Worm (Caenorhabditis elegans) whole organism, L4 larva: ENCODE data around the gene hrpa-2.

Source experiments
- F10B5.3 ChIP-seq: sonication (generic microtip); optimal IDR thresholded peaks from 2 replicates; lab custom pipeline; 2016; ENCODE audit warnings: mild to moderate bottlenecking, missing genetic modification characterization, missing compliant biosample characterization
- F26F4.8 ChIP-seq: fragments of 200-800 bp; sonication (Bioruptor generic); conservative IDR thresholded peaks from 2 replicates; pipeline ENCODE4 v1.3.6; 2022; ENCODE audit warnings: missing genetic modification characterization, missing compliant biosample characterization
- F44E2.7 ChIP-seq: fragments of 200-800 bp; sonication (Bioruptor generic); IDR thresholded peaks from 2 replicates; pipeline ENCODE4 v2.1.2; 2022; ENCODE audit warnings: missing genetic modification characterization, missing compliant biosample characterization
- R02D3.7 ChIP-seq: fragments of 150-350 bp; sonication (generic microtip); optimal IDR thresholded peaks from 3 replicates; lab custom pipeline; 2014; ENCODE audit warnings: missing biosample characterization, missing genetic modification characterization
- T26A8.4 ChIP-seq: fragments of 200-800 bp; sonication (Bioruptor generic); IDR thresholded peaks from 2 replicates; pipeline ENCODE4 v1.3.6; 2022; ENCODE audit warnings: missing genetic modification characterization, missing compliant biosample characterization
- Y105C5A.15 ChIP-seq: fragments of 200-800 bp; sonication (Bioruptor generic); IDR thresholded peaks from 2 replicates; pipeline ENCODE4 v1.3.6; 2022; ENCODE audit warnings: missing genetic modification characterization, missing compliant biosample characterization
- Y5F2A.4 ChIP-seq: fragments of 200-800 bp; sonication (Bioruptor generic); optimal IDR thresholded peaks from 2 replicates; lab custom pipeline; 2018; ENCODE audit warnings: mild to moderate bottlenecking, missing genetic modification characterization, missing compliant biosample characterization
- ZK546.5 ChIP-seq, 2 experiments: sonication (generic microtip); optimal IDR thresholded peaks; 2 replicates each; lab custom pipeline; 2017; ENCODE audit warnings: missing biosample characterization in 2 of 2, missing genetic modification characterization in 2 of 2
- aha-1 ChIP-seq: fragments of 150-350 bp; peaks from one replicate; lab custom pipeline; 2014; ENCODE audit warnings: missing biosample characterization, missing genetic modification characterization
- ama-1 ChIP-seq: fragments of 150-350 bp; optimal IDR thresholded peaks from 2 replicates; lab custom pipeline; 2014; ENCODE audit warnings: inconsistent platforms, mixed read lengths
- arid-1 ChIP-seq: fragments of 200-800 bp; sonication (Bioruptor generic); conservative IDR thresholded peaks from 2 replicates; pipeline ENCODE4 v1.3.6; 2022; ENCODE audit warnings: missing genetic modification reagents, missing genetic modification characterization, missing compliant biosample characterization
- attf-4 ChIP-seq: sonication (generic microtip); optimal IDR thresholded peaks from 3 replicates; lab custom pipeline; 2017; ENCODE audit warnings: missing biosample characterization, missing genetic modification characterization
- ceh-28 ChIP-seq: fragments of 150-350 bp; optimal IDR thresholded peaks from 2 replicates; lab custom pipeline; 2014; ENCODE audit warnings: missing biosample characterization, missing genetic modification reagents, missing genetic modification characterization
- ceh-82 ChIP-seq: sonication (generic microtip); optimal IDR thresholded peaks from 2 replicates; lab custom pipeline; 2017; ENCODE audit warnings: missing biosample characterization, missing genetic modification characterization
- daf-19 ChIP-seq: fragments of 200-800 bp; sonication (Bioruptor generic); conservative IDR thresholded peaks from 2 replicates; pipeline ENCODE4 v1.3.6; 2022; ENCODE audit warnings: missing genetic modification characterization, missing compliant biosample characterization
- daf-8 ChIP-seq: fragments of 200-800 bp; sonication (Bioruptor generic); IDR thresholded peaks from 2 replicates; pipeline ENCODE4 v1.3.6; 2022; ENCODE audit warnings: missing genetic modification characterization, missing compliant biosample characterization
- dmd-6 ChIP-seq: fragments of 200-800 bp; sonication (Bioruptor generic); IDR thresholded peaks from 2 replicates; pipeline ENCODE4 v1.3.6; 2022; ENCODE audit warnings: missing genetic modification reagents, missing genetic modification characterization, missing compliant biosample characterization
- duxl-1 ChIP-seq: sonication (generic microtip); optimal IDR thresholded peaks from 2 replicates; lab custom pipeline; 2016; ENCODE audit warnings: mild to moderate bottlenecking, missing genetic modification characterization, moderate library complexity, missing compliant biosample characterization; ENCODE audit not compliant: poor library complexity
- dve-1 ChIP-seq: sonication (generic microtip); optimal IDR thresholded peaks from 2 replicates; lab custom pipeline; 2017; ENCODE audit warnings: antibody characterized with exemption, mild to moderate bottlenecking, missing genetic modification characterization, missing compliant biosample characterization; ENCODE audit not compliant: insufficient read depth
- egl-27 ChIP-seq: sonication (generic microtip); optimal IDR thresholded peaks from 3 replicates; lab custom pipeline; 2017; ENCODE audit warnings: missing biosample characterization, missing genetic modification reagents, missing genetic modification characterization
- hif-1 ChIP-seq, 2 experiments: sonication (generic microtip); optimal IDR thresholded peaks; 2 replicates each; lab custom pipeline; 2016 to 2017; ENCODE audit warnings: missing compliant biosample characterization in 2 of 2, missing genetic modification characterization in 2 of 2, missing genetic modification reagents in 2 of 2, missing genotype in 2 of 2, mild to moderate bottlenecking in 1 of 2
- hlh-11 ChIP-seq: fragments of 200-800 bp; sonication (Bioruptor generic); optimal IDR thresholded peaks from 2 replicates; lab custom pipeline; 2018; ENCODE audit warnings: mild to moderate bottlenecking, missing genetic modification characterization, missing compliant biosample characterization
- jun-1 ChIP-seq: fragments of 150-350 bp; optimal IDR thresholded peaks from 2 replicates; lab custom pipeline; 2014; ENCODE audit warnings: missing biosample characterization, missing genetic modification reagents, missing genetic modification characterization
- lin-1 ChIP-seq: fragments of 200-800 bp; sonication (Bioruptor generic); IDR thresholded peaks from 2 replicates; pipeline ENCODE4 v1.3.6; 2022; ENCODE audit warnings: missing genetic modification reagents, missing genetic modification characterization, missing compliant biosample characterization
- lin-29 ChIP-seq: fragments of 200-800 bp; sonication (Bioruptor generic); IDR thresholded peaks from 2 replicates; pipeline ENCODE4 v1.3.6; 2022; ENCODE audit warnings: missing genetic modification reagents, missing genetic modification characterization, missing compliant biosample characterization
- lin-38 ChIP-seq: fragments of 200-800 bp; sonication (Bioruptor generic); IDR thresholded peaks from 2 replicates; pipeline ENCODE4 v1.3.6; 2022; ENCODE audit warnings: missing genetic modification reagents, missing genetic modification characterization, missing compliant biosample characterization
- lsy-2 ChIP-seq, 2 experiments: fragments of 150-350 bp in 1 of 2; sonication (generic microtip) in 1 of 2; optimal IDR thresholded peaks; 2 replicates each; lab custom pipeline; 2014 to 2017; ENCODE audit warnings: missing biosample characterization in 2 of 2, missing genetic modification characterization in 2 of 2
- mdl-1 ChIP-seq, 2 experiments: fragments of 150-350 bp in 1 of 2; sonication (generic microtip) in 1 of 2; optimal IDR thresholded peaks; 2 replicates each; lab custom pipeline; 2014 to 2017; ENCODE audit warnings: missing biosample characterization in 2 of 2, missing genetic modification characterization in 2 of 2
- mes-2 ChIP-seq: sonication (generic microtip); optimal IDR thresholded peaks from 2 replicates; lab custom pipeline; 2016; ENCODE audit warnings: missing genotype, mild to moderate bottlenecking, missing genetic modification characterization, missing compliant biosample characterization; ENCODE audit not compliant: poor library complexity, severe bottlenecking
- mxl-3 ChIP-seq: fragments of 200-800 bp; sonication (Bioruptor generic); optimal IDR thresholded peaks from 2 replicates; lab custom pipeline; 2018; ENCODE audit warnings: mild to moderate bottlenecking, missing genetic modification characterization, missing compliant biosample characterization
- nhr-102 ChIP-seq: sonication (generic microtip); optimal IDR thresholded peaks from 2 replicates; lab custom pipeline; 2016; ENCODE audit warnings: mild to moderate bottlenecking, missing genetic modification characterization, moderate library complexity, missing compliant biosample characterization
- nhr-11 ChIP-seq: fragments of 150-350 bp; optimal IDR thresholded peaks from 2 replicates; lab custom pipeline; 2014; ENCODE audit warnings: missing biosample characterization, missing genetic modification characterization
- nhr-111 ChIP-seq: fragments of 200-800 bp; sonication (Bioruptor generic); optimal IDR thresholded peaks from 2 replicates; lab custom pipeline; 2018; ENCODE audit warnings: mild to moderate bottlenecking, missing genetic modification characterization, missing compliant biosample characterization
- nhr-25 ChIP-seq: sonication (generic microtip); optimal IDR thresholded peaks from 2 replicates; lab custom pipeline; 2017; ENCODE audit warnings: missing genetic modification characterization, mild to moderate bottlenecking, missing compliant biosample characterization, antibody characterized with exemption, moderate library complexity, borderline replicate concordance; ENCODE audit not compliant: insufficient read depth
- nhr-28 ChIP-seq: fragments of 150-350 bp; optimal IDR thresholded peaks from 2 replicates; lab custom pipeline; 2014; ENCODE audit warnings: missing biosample characterization, missing genetic modification characterization
- nhr-42 ChIP-seq: fragments of 200-800 bp; sonication (Bioruptor generic); IDR thresholded peaks from 2 replicates; pipeline ENCODE4 v1.3.6; 2022; ENCODE audit warnings: missing genetic modification characterization, missing compliant biosample characterization
- nhr-76 ChIP-seq: fragments of 150-350 bp; optimal IDR thresholded peaks from 2 replicates; lab custom pipeline; 2014; ENCODE audit warnings: missing biosample characterization, missing genetic modification characterization
- pqm-1 ChIP-seq: sonication (generic microtip); optimal IDR thresholded peaks from 2 replicates; lab custom pipeline; 2017; ENCODE audit warnings: missing biosample characterization, missing genetic modification characterization
- rbr-2 ChIP-seq: sonication (generic microtip); optimal IDR thresholded peaks from 2 replicates; lab custom pipeline; 2016; ENCODE audit warnings: missing genotype, missing genetic modification characterization, missing compliant biosample characterization
- saeg-2 ChIP-seq: fragments of 200-800 bp; sonication (Bioruptor generic); IDR thresholded peaks from 2 replicates; pipeline ENCODE4 v1.3.6; 2022; ENCODE audit warnings: missing genetic modification reagents, missing genetic modification characterization, missing compliant biosample characterization
- set-16 ChIP-seq: fragments of 200-800 bp; sonication (Bioruptor generic); IDR thresholded peaks from 2 replicates; pipeline ENCODE4 v1.3.6; 2022; ENCODE audit warnings: missing genetic modification reagents, missing genetic modification characterization, missing compliant biosample characterization
- snpc-1.2 ChIP-seq: fragments of 200-800 bp; sonication (Bioruptor generic); IDR thresholded peaks from 2 replicates; pipeline ENCODE4 v1.3.6; 2022; ENCODE audit warnings: missing genetic modification reagents, missing genetic modification characterization, missing compliant biosample characterization
- spr-3 ChIP-seq: fragments of 200-800 bp; sonication (Bioruptor generic); optimal IDR thresholded peaks from 2 replicates; lab custom pipeline; 2018; ENCODE audit warnings: mild to moderate bottlenecking, missing genetic modification characterization, missing compliant biosample characterization
- tra-1 ChIP-seq: fragments of 200-800 bp; sonication (Bioruptor generic); IDR thresholded peaks from 2 replicates; pipeline ENCODE4 v1.3.6; 2022; ENCODE audit warnings: missing genetic modification reagents, missing genetic modification characterization, missing compliant biosample characterization
- unc-130 ChIP-seq: sonication (generic microtip); optimal IDR thresholded peaks from 2 replicates; lab custom pipeline; 2016; ENCODE audit warnings: missing genetic modification reagents, missing genetic modification characterization, missing compliant biosample characterization
- unc-62 ChIP-seq, 3 experiments: fragments of 150-350 bp in 1 of 3; sonication (generic microtip); optimal IDR thresholded peaks in 2 of 3; peaks in 1 of 3; 1 replicate in 1 of 3; 2 replicates in 2 of 3; lab custom pipeline; 2014 to 2017; ENCODE audit warnings: missing biosample characterization in 3 of 3, missing genetic modification characterization in 3 of 3, missing genetic modification reagents in 3 of 3, missing genotype in 1 of 3
- vab-7 ChIP-seq: fragments of 200-800 bp; sonication (Bioruptor generic); IDR thresholded peaks from 2 replicates; pipeline ENCODE4 v1.3.6; 2022; ENCODE audit warnings: missing genetic modification reagents, missing genetic modification characterization, missing compliant biosample characterization
- ztf-11 ChIP-seq: fragments of 150-350 bp; optimal IDR thresholded peaks from 2 replicates; lab custom pipeline; 2014; ENCODE audit warnings: missing biosample characterization, missing genetic modification characterization
- ztf-7 ChIP-seq: fragments of 150-350 bp; optimal IDR thresholded peaks from 2 replicates; lab custom pipeline; 2014; ENCODE audit warnings: missing biosample characterization, missing genetic modification characterization

The hrpa-2 gene

DNA sequence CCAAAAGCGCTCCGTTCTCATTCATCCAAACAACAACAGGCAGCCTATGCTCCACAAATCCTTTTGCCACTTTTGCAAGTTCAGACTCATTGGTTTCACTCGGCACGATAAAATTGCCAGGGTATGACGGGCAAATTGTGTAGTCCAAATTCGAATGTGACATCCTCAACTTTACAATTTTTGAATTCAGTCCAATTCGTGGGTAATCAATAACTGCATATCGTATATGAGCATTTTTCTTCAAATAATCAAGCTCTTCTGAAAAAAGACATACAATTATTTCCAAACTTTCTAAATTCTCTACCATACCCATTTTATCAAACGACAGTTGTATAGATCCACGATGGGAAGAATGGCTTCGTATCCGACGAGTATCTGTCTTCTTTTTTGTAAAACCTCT, 22.1 kb downstream of the hrpa-2 start:
- TF ChIP-seq saeg-2 (GFP tag; lab: Robert Waterston, UW) (no peak), lin-38 (GFP tag; lab: Robert Waterston, UW) (no peak), vab-7 (GFP tag; lab: Robert Waterston, UW) (no peak), nhr-25 (no peak), aha-1 (peak; percentile 61), unc-62 (GFP tag; optimal IDR thresholded peaks at IDR 0.05 in 1 of 2; lab: Kevin White, UChicago) (peak in 1 of 2 experiments; percentile 57), unc-62 (tag; optimal IDR thresholded peaks at IDR 0.05; lab: Kevin White, UChicago) (no peak)

DNA sequence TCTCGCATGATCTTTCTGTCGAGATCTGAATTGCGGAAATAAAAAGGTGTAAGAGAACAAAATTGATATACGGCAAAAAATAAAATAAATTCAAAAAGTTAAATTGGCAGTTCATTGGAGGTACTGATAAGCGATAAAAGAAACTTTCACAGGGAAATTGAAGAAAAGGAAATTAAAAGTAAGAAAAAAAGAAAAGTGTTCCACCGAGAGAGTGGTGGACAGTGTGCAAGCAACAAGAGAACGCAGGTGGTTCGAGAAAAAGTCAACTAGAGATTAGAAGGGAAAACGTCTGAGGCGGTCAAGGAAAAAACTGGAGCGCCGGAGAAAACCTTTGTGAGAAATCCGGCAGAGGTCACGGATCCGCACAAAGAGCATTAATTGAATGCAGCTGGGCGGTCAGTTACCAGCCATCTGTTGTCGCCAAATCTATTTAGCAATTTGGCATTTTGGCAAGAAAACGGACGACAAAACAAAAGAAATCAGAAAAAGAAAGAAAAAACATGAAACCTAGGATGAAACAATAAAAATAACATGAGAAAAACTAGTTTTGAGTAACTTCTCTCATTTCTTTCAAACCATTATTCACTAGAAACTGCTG, 27.3 kb downstream of the hrpa-2 start, which contains the start of gene mtm-5:
mtm-5 (minus strand) TSS at position 27 of the 598 bp plus-strand sequence.
- TF ChIP-seq tra-1 (GFP tag; lab: Robert Waterston, UW) (no peak), pqm-1 (peak; percentile 68), dmd-6 (GFP tag; lab: Robert Waterston, UW) (peak; percentile 65; the same call in 1 of the 2 replicates), mdl-1 (tag; optimal IDR thresholded peaks at IDR 0.05; lab: Kevin White, UChicago) (no peak), ceh-28 (no peak), egl-27 (tag; lab: Kevin White, UChicago) (no peak), F26F4.8 (GFP tag; lab: Robert Waterston, UW) (no peak), lin-1 (GFP tag; lab: Robert Waterston, UW) (peak; percentile 14; the same call in 1 of the 2 replicates), mes-2 (tag; lab: Kevin White, UChicago) (peak; percentile 32), daf-8 (no peak), lsy-2 (tag; optimal IDR thresholded peaks at IDR 0.05; lab: Kevin White, UChicago) (no peak), ZK546.5 (tag; optimal IDR thresholded peaks at IDR 0.05; lab: Kevin White, UChicago) (no peak), attf-4 (tag; lab: Kevin White, UChicago) (no peak), snpc-1.2 (no peak), daf-19 (GFP tag; lab: Robert Waterston, UW) (no peak), lin-38 (GFP tag; lab: Robert Waterston, UW) (no peak), hlh-11 (peak; percentile 55), ztf-7 (no peak), nhr-42 (no peak), nhr-11 (tag; lab: Kevin White, UChicago) (no peak), ama-1 (no peak), set-16 (GFP tag; lab: Robert Waterston, UW) (no peak), nhr-111 (GFP tag; lab: Kevin White, UChicago) (no peak), dve-1 (tag; lab: Kevin White, UChicago) (peak; percentile 57), nhr-28 (tag; lab: Kevin White, UChicago) (peak; percentile 57), mxl-3 (GFP tag; lab: Kevin White, UChicago) (no peak), lin-29 (GFP tag; lab: Robert Waterston, UW) (no peak), saeg-2 (GFP tag; lab: Robert Waterston, UW) (no peak), spr-3 (GFP tag; lab: Kevin White, UChicago) (no peak), T26A8.4 (GFP tag; lab: Robert Waterston, UW) (no peak), unc-130 (no peak), F10B5.3 (tag; lab: Kevin White, UChicago) (no peak)

DNA sequence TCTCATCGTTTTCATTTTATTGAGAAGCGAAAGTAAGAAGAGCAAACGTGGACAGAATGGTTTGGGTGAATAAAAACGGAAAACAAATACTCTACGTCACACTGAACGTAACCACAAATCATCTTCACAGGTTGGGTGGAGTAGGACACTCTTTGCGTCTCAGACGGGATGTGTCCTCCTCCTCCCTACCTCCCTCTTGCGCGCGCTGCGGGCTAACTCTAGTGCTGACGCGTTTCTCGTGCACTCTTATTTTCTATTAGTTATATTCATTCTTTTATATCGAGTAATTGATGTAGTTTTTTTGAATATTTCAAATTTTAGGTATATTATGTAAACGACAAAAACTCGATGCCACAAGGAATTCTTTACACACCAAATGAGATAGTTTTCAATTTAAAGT, 27.9 kb downstream of the hrpa-2 start, which contains the start of gene Y34B4A.7:
Y34B4A.7 (plus strand) TSS at position 297 of the 400 bp plus-strand sequence.
- TF ChIP-seq duxl-1 (tag; lab: Kevin White, UChicago) (no peak), nhr-76 (no peak), saeg-2 (GFP tag; lab: Robert Waterston, UW) (no peak), arid-1 (no peak), nhr-102 (tag; lab: Kevin White, UChicago) (peak; percentile 44), F44E2.7 (no peak), ztf-11 (tag; lab: Kevin White, UChicago) (no peak), rbr-2 (tag; lab: Kevin White, UChicago) (peak; percentile 73), mdl-1 (tag; optimal IDR thresholded peaks at IDR 0.05; lab: Kevin White, UChicago) (no peak), Y5F2A.4 (GFP tag; lab: Kevin White, UChicago) (no peak), jun-1 (tag; lab: Kevin White, UChicago) (no peak), ceh-82 (tag; lab: Kevin White, UChicago) (no peak), hif-1 (tag; optimal IDR thresholded peaks at IDR 0.05; lab: Kevin White, UChicago) (peak in 1 of 2 experiments; percentile 14), nhr-11 (tag; lab: Kevin White, UChicago) (peak; percentile 16), Y105C5A.15 (GFP tag; lab: Robert Waterston, UW) (no peak), R02D3.7 (tag; lab: Kevin White, UChicago) (no peak)
